Worm (Caenorhabditis elegans): Measurements from ENCODE around the gene C52B9.4.

C52B9.4 gene

DNA sequence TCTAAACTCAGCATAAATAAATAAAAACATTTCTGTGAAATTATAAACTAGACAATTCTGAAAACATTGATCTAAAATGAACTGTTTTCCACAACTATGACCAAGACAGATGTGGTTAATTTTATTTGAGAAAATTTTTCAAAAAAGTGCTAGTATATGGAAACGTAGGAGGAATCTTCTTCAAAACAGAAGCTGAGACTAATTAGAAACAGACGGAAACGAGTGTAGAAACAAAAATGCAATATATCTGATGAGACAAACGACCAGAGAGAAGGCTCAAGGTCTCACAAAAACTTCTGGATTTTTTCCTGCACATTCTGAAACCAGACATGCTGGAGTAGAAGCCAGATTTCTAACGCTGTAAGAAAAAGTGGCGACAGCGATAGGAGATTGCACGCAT is 35.5 kb downstream of the C52B9.4 start:
- TF ChIP-seq lin-13 (tag; optimal IDR thresholded peaks at IDR 0.05) (no peak), elt-1 (tag; optimal IDR thresholded peaks at IDR 0.05; ENCODE audit: borderline replicate concordance, insufficient read depth) (no peak), ceh-39 (tag; optimal IDR thresholded peaks at IDR 0.05) (no peak), blmp-1 (tag; optimal IDR thresholded peaks at IDR 0.05) (no peak), ham-2 (GFP tag; optimal IDR thresholded peaks at IDR 0.05) (no peak), sem-2 (GFP tag; optimal IDR thresholded peaks at IDR 0.05) (no peak), cnd-1 (tag; optimal IDR thresholded peaks at IDR 0.05) (no peak), snpc-4 (tag; optimal IDR thresholded peaks at IDR 0.05) (no peak), ztf-11 (tag; optimal IDR thresholded peaks at IDR 0.05) (no peak), lsy-2 (tag; optimal IDR thresholded peaks at IDR 0.05) (no peak), nhr-76 (tag; optimal IDR thresholded peaks at IDR 0.05) (no peak), mab-5 (tag; optimal IDR thresholded peaks at IDR 0.05) (no peak), sptf-1 (tag; optimal IDR thresholded peaks at IDR 0.05) (no peak), tbx-8 (GFP tag; optimal IDR thresholded peaks at IDR 0.05) (no peak), unc-120 (tag; optimal IDR thresholded peaks at IDR 0.05; ENCODE audit: poor library complexity, severe bottlenecking) (no peak), nhr-2 (tag; optimal IDR thresholded peaks at IDR 0.05) (no peak), mep-1 (tag; optimal IDR thresholded peaks at IDR 0.05) (no peak), flh-1 (GFP tag; optimal IDR thresholded peaks at IDR 0.05) (no peak), bed-3 (GFP tag; optimal IDR thresholded peaks at IDR 0.05) (no peak)

DNA sequence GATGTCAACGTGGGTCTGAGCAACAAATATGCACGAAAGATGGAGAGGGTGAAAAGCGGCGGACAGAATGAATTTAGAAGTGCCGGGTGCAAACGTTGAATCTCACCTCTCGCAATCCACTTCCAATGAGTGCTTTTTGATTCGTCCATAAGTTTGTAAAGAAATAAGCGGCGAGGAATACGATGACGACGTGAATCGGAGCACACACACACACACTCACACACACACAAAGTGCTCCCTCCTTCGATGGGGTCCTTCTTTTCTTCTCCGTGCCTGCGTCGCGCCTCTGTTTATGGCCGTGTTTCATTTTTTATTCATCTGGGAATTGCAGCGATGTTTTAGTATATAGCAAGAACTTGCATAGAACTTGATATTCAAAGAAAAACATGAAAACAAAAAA is 37.0 kb downstream of the C52B9.4 start, which contains the start of gene paf-2:
TSS of gene paf-2 (minus strand) at position 290 of the 400 bp plus-strand sequence.
- TF ChIP-seq nhr-2 (tag; optimal IDR thresholded peaks at IDR 0.05) = no peak
- TF ChIP-seq unc-120 (tag; optimal IDR thresholded peaks at IDR 0.05; ENCODE audit: poor library complexity, severe bottlenecking) = no peak
- no peak for TF ChIP-seq ceh-43 (GFP tag; optimal IDR thresholded peaks at IDR 0.05)
- TF ChIP-seq unc-62 (GFP tag; optimal IDR thresholded peaks at IDR 0.05) = no peak
- TF ChIP-seq ceh-39 (tag; optimal IDR thresholded peaks at IDR 0.05) = no peak
- TF ChIP-seq ztf-11 (tag; optimal IDR thresholded peaks at IDR 0.05) = no peak
- no peak for TF ChIP-seq elt-3 (tag; optimal IDR thresholded peaks at IDR 0.05)
- TF ChIP-seq mls-2 (tag; optimal IDR thresholded peaks at IDR 0.05) = no peak
- TF ChIP-seq unc-39 (tag; optimal IDR thresholded peaks at IDR 0.05) = no peak
- no peak for TF ChIP-seq lin-13 (tag; optimal IDR thresholded peaks at IDR 0.05)
- no peak for TF ChIP-seq nhr-12 (tag; optimal IDR thresholded peaks at IDR 0.05)
- TF ChIP-seq M03D4.4 (tag; optimal IDR thresholded peaks at IDR 0.05) = no peak
- TF ChIP-seq ceh-83 (GFP tag; optimal IDR thresholded peaks at IDR 0.05) = no peak
- no peak for TF ChIP-seq lin-32 (GFP tag; optimal IDR thresholded peaks at IDR 0.05)

DNA sequence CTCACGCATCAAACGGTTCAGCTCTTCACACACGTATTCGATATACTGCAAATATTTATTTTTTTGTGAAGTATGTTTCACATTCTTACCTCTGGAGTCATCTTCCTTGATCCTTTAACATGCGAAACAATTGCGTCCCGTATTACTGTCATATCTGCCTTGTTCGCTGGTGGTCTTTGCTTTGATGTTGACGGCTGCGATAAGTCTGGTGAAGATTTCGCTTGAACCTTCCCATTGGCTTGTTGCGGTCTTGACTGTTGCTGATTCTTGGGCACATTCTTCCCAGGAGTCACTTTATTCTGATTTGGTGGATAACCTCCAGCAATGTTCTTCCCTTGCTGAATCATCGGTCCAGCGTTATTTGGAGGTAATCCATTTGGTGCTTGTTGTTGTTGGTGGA is 42.7 kb downstream of the C52B9.4 start:
- TF ChIP-seq zip-8 (tag; optimal IDR thresholded peaks at IDR 0.05) (no peak), unc-39 (tag; optimal IDR thresholded peaks at IDR 0.05) (no peak), sptf-1 (tag; optimal IDR thresholded peaks at IDR 0.05) (no peak), blmp-1 (tag; optimal IDR thresholded peaks at IDR 0.05) (no peak), unc-120 (tag; optimal IDR thresholded peaks at IDR 0.05; ENCODE audit: poor library complexity, severe bottlenecking) (no peak), nhr-237 (tag; optimal IDR thresholded peaks at IDR 0.05) (no peak), mep-1 (tag; optimal IDR thresholded peaks at IDR 0.05) (no peak), hlh-1 (tag; optimal IDR thresholded peaks at IDR 0.05) (no peak), ceh-43 (GFP tag; optimal IDR thresholded peaks at IDR 0.05) (no peak), nhr-12 (tag; optimal IDR thresholded peaks at IDR 0.05) (no peak), flh-1 (GFP tag; optimal IDR thresholded peaks at IDR 0.05) (no peak), lin-32 (GFP tag; optimal IDR thresholded peaks at IDR 0.05) (no peak), tbx-8 (GFP tag; optimal IDR thresholded peaks at IDR 0.05) (no peak)

DNA sequence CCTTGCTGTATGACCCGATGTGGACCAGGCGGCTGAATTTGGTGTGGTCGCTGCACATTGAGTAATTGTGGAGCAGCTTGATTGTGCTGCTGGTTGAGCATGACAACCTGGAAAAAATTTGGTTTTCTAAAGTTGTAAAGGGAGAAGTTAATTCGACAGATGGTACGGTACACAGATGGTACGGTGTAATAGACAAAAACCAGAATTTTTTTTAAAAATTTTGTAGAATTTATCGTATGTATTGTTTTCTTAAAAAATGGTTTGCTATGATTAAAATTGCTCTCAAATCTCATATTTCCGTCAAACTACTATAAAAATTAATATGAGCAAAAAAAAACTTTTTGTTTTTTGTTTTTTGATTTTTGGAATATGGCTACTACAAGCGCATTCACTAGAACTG is 46.4 kb downstream of the C52B9.4 start, which contains the start of gene pqn-15:
TSS of gene pqn-15 (minus strand) at position 101 of the 400 bp plus-strand sequence.
- TF ChIP-seq nhr-237 (tag; optimal IDR thresholded peaks at IDR 0.05) (no peak), M03D4.4 (tag; optimal IDR thresholded peaks at IDR 0.05) (no peak), sptf-1 (tag; optimal IDR thresholded peaks at IDR 0.05) (no peak), lsy-2 (tag; optimal IDR thresholded peaks at IDR 0.05) (no peak), ztf-11 (tag; optimal IDR thresholded peaks at IDR 0.05) (no peak), elt-3 (tag; optimal IDR thresholded peaks at IDR 0.05) (no peak), snpc-4 (tag; optimal IDR thresholded peaks at IDR 0.05) (no peak), unc-62 (GFP tag; optimal IDR thresholded peaks at IDR 0.05) (no peak)

DNA sequence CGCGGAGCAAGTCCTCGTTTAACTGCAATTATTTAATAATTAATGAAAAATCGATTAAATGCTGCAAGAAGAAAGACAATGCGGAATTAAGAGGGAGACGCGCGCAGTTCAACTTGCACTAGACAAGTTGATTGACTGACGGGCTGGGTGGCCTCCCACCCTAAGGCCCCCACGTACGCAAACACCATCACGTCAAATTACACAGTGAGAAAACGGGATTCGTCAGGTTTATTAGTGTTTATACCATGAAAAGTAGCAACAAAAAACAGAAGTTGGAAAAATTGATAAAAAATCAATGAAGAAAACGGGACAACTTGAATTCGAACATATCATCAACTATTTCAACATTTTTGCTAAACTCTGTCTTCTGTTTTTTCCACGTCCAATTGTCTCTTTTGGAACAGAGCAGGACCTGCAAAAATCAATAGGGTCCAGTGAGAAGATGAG is 47.1 kb downstream of the C52B9.4 start:
- TF ChIP-seq blmp-1 (tag; optimal IDR thresholded peaks at IDR 0.05) (no peak), mls-2 (tag; optimal IDR thresholded peaks at IDR 0.05) (peak; percentile 78), hlh-1 (tag; optimal IDR thresholded peaks at IDR 0.05) (no peak), snpc-4 (tag; optimal IDR thresholded peaks at IDR 0.05) (no peak), nhr-76 (tag; optimal IDR thresholded peaks at IDR 0.05) (no peak), ceh-83 (GFP tag; optimal IDR thresholded peaks at IDR 0.05) (no peak), flh-1 (GFP tag; optimal IDR thresholded peaks at IDR 0.05) (no peak), sem-2 (GFP tag; optimal IDR thresholded peaks at IDR 0.05) (no peak), unc-120 (tag; optimal IDR thresholded peaks at IDR 0.05; ENCODE audit: poor library complexity, severe bottlenecking) (peak; percentile 14), nhr-237 (tag; optimal IDR thresholded peaks at IDR 0.05) (no peak), lin-13 (tag; optimal IDR thresholded peaks at IDR 0.05) (peak; percentile 28), sptf-1 (tag; optimal IDR thresholded peaks at IDR 0.05) (peak; percentile 19), ces-1 (GFP tag; optimal IDR thresholded peaks at IDR 0.05) (peak; percentile 51), lsy-2 (tag; optimal IDR thresholded peaks at IDR 0.05) (no peak), ceh-43 (GFP tag; optimal IDR thresholded peaks at IDR 0.05) (peak; percentile 69), nhr-28 (tag; optimal IDR thresholded peaks at IDR 0.05) (no peak), cnd-1 (tag; optimal IDR thresholded peaks at IDR 0.05) (peak; percentile 10), tbx-8 (GFP tag; optimal IDR thresholded peaks at IDR 0.05) (no peak), lin-32 (GFP tag; optimal IDR thresholded peaks at IDR 0.05) (no peak)
